Worm (Caenorhabditis elegans) whole organism, L2 larva: Measurements from ENCODE around the gene gst-39.
"Not testable (repeated sequence)": the region's sequence is repeated elsewhere in the genome, so short reads cannot be mapped to it uniquely, and the experiment has no call there.

Experiments used
- C34F6.9 ChIP-seq: fragments of 150-350 bp; optimal IDR thresholded peaks from 2 replicates; lab custom pipeline; 2014; ENCODE audit warnings: missing biosample characterization, missing genetic modification characterization
- Y55F3AM.14 ChIP-seq: fragments of 200-800 bp; sonication (Bioruptor generic); optimal IDR thresholded peaks from 2 replicates; lab custom pipeline; 2018; ENCODE audit warnings: mild to moderate bottlenecking, missing genetic modification characterization, missing compliant biosample characterization
- ZK546.5 ChIP-seq: sonication (generic microtip); optimal IDR thresholded peaks from 2 replicates; lab custom pipeline; 2017; ENCODE audit warnings: missing biosample characterization, missing genetic modification characterization
- alr-1 ChIP-seq: fragments of 150-350 bp; optimal IDR thresholded peaks from 2 replicates; lab custom pipeline; 2014; ENCODE audit warnings: missing biosample characterization, missing genetic modification characterization
- aly-2 ChIP-seq: fragments of 150-350 bp; optimal IDR thresholded peaks from 2 replicates; lab custom pipeline; 2014; ENCODE audit warnings: missing biosample characterization, missing genetic modification characterization
- ama-1 ChIP-seq: fragments of 150-350 bp; optimal IDR thresholded peaks from 2 replicates; lab custom pipeline; 2018; ENCODE audit warnings: inconsistent platforms
- blmp-1 ChIP-seq: sonication (generic microtip); optimal IDR thresholded peaks from 2 replicates; lab custom pipeline; 2017; ENCODE audit warnings: missing genetic modification characterization, mild to moderate bottlenecking, missing compliant biosample characterization, antibody characterized with exemption, moderate library complexity; ENCODE audit not compliant: insufficient read depth
- ceh-16 ChIP-seq: fragments of 150-350 bp; optimal IDR thresholded peaks from 2 replicates; lab custom pipeline; 2014; ENCODE audit warnings: missing biosample characterization, missing genetic modification characterization
- ceh-82 ChIP-seq: fragments of 150-350 bp; optimal IDR thresholded peaks from 2 replicates; lab custom pipeline; 2014; ENCODE audit warnings: missing biosample characterization, missing genetic modification characterization
- crh-2 ChIP-seq: sonication (generic microtip); optimal IDR thresholded peaks from 2 replicates; lab custom pipeline; 2017; ENCODE audit warnings: missing biosample characterization, missing genetic modification characterization
- dmd-4 ChIP-seq: sonication (generic microtip); optimal IDR thresholded peaks from 2 replicates; lab custom pipeline; 2017; ENCODE audit warnings: missing biosample characterization, missing genetic modification characterization
- egl-27 ChIP-seq: sonication (generic microtip); optimal IDR thresholded peaks from 3 replicates; lab custom pipeline; 2017; ENCODE audit warnings: missing biosample characterization, missing genetic modification reagents, missing genetic modification characterization
- elt-1 ChIP-seq: fragments of 150-350 bp; optimal IDR thresholded peaks from 2 replicates; lab custom pipeline; 2014; ENCODE audit warnings: missing biosample characterization, missing genetic modification characterization
- elt-3 ChIP-seq: sonication (generic microtip); optimal IDR thresholded peaks from 2 replicates; lab custom pipeline; 2017; ENCODE audit warnings: missing biosample characterization, missing genetic modification characterization
- fos-1 ChIP-seq: fragments of 150-350 bp; optimal IDR thresholded peaks from 2 replicates; lab custom pipeline; 2014; ENCODE audit warnings: missing biosample characterization, missing genetic modification characterization
- gmeb-1 ChIP-seq: fragments of 150-350 bp; optimal IDR thresholded peaks from 2 replicates; lab custom pipeline; 2014; ENCODE audit warnings: missing biosample characterization, missing genetic modification characterization
- lin-11 ChIP-seq: fragments of 150-350 bp; sonication (generic microtip); optimal IDR thresholded peaks from 2 replicates; lab custom pipeline; 2014; ENCODE audit warnings: missing biosample characterization, missing genetic modification characterization, inconsistent platforms, mixed read lengths
- lin-13 ChIP-seq: fragments of 150-350 bp; optimal IDR thresholded peaks from 2 replicates; lab custom pipeline; 2014; ENCODE audit warnings: missing biosample characterization, missing genetic modification reagents, missing genetic modification characterization
- lin-39 ChIP-seq: fragments of 150-350 bp; optimal IDR thresholded peaks from 2 replicates; lab custom pipeline; 2014; ENCODE audit warnings: missing biosample characterization, missing genetic modification reagents, missing genetic modification characterization
- lsy-2 ChIP-seq, 2 experiments: fragments of 150-350 bp in 1 of 2; sonication (generic microtip) in 1 of 2; optimal IDR thresholded peaks; 2 replicates each; lab custom pipeline; 2014 to 2017; ENCODE audit warnings: missing biosample characterization in 2 of 2, missing genetic modification characterization in 2 of 2
- mab-5 ChIP-seq: fragments of 150-350 bp; optimal IDR thresholded peaks from 2 replicates; lab custom pipeline; 2014; ENCODE audit warnings: missing biosample characterization, missing genetic modification characterization
- mdl-1 ChIP-seq, 2 experiments: fragments of 150-350 bp in 1 of 2; sonication (generic microtip) in 1 of 2; optimal IDR thresholded peaks; 2 replicates each; lab custom pipeline; 2017; ENCODE audit warnings: missing biosample characterization in 2 of 2, missing genetic modification characterization in 2 of 2
- nhr-10 ChIP-seq: sonication (generic microtip); optimal IDR thresholded peaks from 2 replicates; lab custom pipeline; 2017; ENCODE audit warnings: missing biosample characterization, missing genetic modification characterization
- nhr-11 ChIP-seq: fragments of 150-350 bp; optimal IDR thresholded peaks from 2 replicates; lab custom pipeline; 2014; ENCODE audit warnings: missing biosample characterization, missing genetic modification characterization
- nhr-12 ChIP-seq: fragments of 150-350 bp; optimal IDR thresholded peaks from 2 replicates; lab custom pipeline; 2014; ENCODE audit warnings: missing biosample characterization, missing genetic modification characterization
- nhr-129 ChIP-seq: fragments of 150-350 bp; optimal IDR thresholded peaks from 2 replicates; lab custom pipeline; 2014; ENCODE audit warnings: missing biosample characterization, missing genetic modification characterization
- nhr-21 ChIP-seq: fragments of 150-350 bp; optimal IDR thresholded peaks from 2 replicates; lab custom pipeline; 2014; ENCODE audit warnings: missing biosample characterization, missing genetic modification characterization
- nhr-237 ChIP-seq: fragments of 150-350 bp; optimal IDR thresholded peaks from 2 replicates; lab custom pipeline; 2014; ENCODE audit warnings: missing biosample characterization, missing genetic modification characterization
- nhr-25 ChIP-seq: fragments of 150-350 bp; sonication (generic microtip); optimal IDR thresholded peaks from 3 replicates; lab custom pipeline; 2014; ENCODE audit warnings: missing biosample characterization, missing genetic modification characterization
- nhr-77 ChIP-seq: fragments of 150-350 bp; optimal IDR thresholded peaks from 2 replicates; lab custom pipeline; 2014; ENCODE audit warnings: missing biosample characterization, missing genetic modification characterization
- peb-1 ChIP-seq: fragments of 150-350 bp; optimal IDR thresholded peaks from 2 replicates; lab custom pipeline; 2014; ENCODE audit warnings: missing biosample characterization, missing genetic modification characterization
- sem-4 ChIP-seq: fragments of 150-350 bp; optimal IDR thresholded peaks from 2 replicates; lab custom pipeline; 2014; ENCODE audit warnings: missing biosample characterization, missing genetic modification reagents, missing genetic modification characterization
- skn-1 ChIP-seq: sonication (generic microtip); optimal IDR thresholded peaks from 2 replicates; lab custom pipeline; 2017; ENCODE audit warnings: missing biosample characterization, missing genetic modification characterization
- sma-3 ChIP-seq: sonication (generic microtip); optimal IDR thresholded peaks from 2 replicates; lab custom pipeline; 2016; ENCODE audit warnings: missing genetic modification reagents, missing genetic modification characterization, missing compliant biosample characterization
- sma-9 ChIP-seq, 2 experiments: fragments of 150-350 bp in 1 of 2; sonication (generic microtip) in 1 of 2; optimal IDR thresholded peaks; 2 replicates each; lab custom pipeline; 2014 to 2016; ENCODE audit warnings: missing genetic modification characterization in 2 of 2, mild to moderate bottlenecking in 1 of 2, missing biosample characterization in 1 of 2, missing compliant biosample characterization in 1 of 2, missing genetic modification reagents in 1 of 2, moderate library complexity in 1 of 2
- snpc-4 ChIP-seq: fragments of 150-350 bp; optimal IDR thresholded peaks from 2 replicates; lab custom pipeline; 2014; ENCODE audit warnings: missing biosample characterization, missing genetic modification characterization
- unc-39 ChIP-seq: fragments of 150-350 bp; optimal IDR thresholded peaks from 2 replicates; lab custom pipeline; 2014; ENCODE audit warnings: missing biosample characterization, missing genetic modification characterization
- unc-55 ChIP-seq: fragments of 150-350 bp; sonication (generic microtip); optimal IDR thresholded peaks from 3 replicates; lab custom pipeline; 2014; ENCODE audit warnings: missing biosample characterization, missing genetic modification reagents, missing genetic modification characterization
- unc-62 ChIP-seq: fragments of 150-350 bp; optimal IDR thresholded peaks from 2 replicates; lab custom pipeline; 2014; ENCODE audit warnings: missing biosample characterization, missing genetic modification reagents, missing genetic modification characterization
- zag-1 ChIP-seq: fragments of 150-350 bp; optimal IDR thresholded peaks from 2 replicates; lab custom pipeline; 2014; ENCODE audit warnings: missing biosample characterization, missing genetic modification characterization
- ztf-1 ChIP-seq: fragments of 200-800 bp; sonication (Bioruptor generic); conservative IDR thresholded peaks from 2 replicates; pipeline ENCODE4 v1.3.6; 2022; ENCODE audit warnings: missing genetic modification characterization, missing compliant biosample characterization
- ztf-11 ChIP-seq: sonication (generic microtip); optimal IDR thresholded peaks from 2 replicates; lab custom pipeline; 2017; ENCODE audit warnings: missing biosample characterization, missing genetic modification characterization

The gst-39 gene

ce11 chrII:15171816-15172215 lies at the start of gene gst-39:
Gene gst-39, minus strand, starts transcription at chrII:15171916.
- not testable (repeated sequence) for TF ChIP-seq skn-1 (tag; lab: Kevin White, UChicago); zag-1 (tag; lab: Kevin White, UChicago); ztf-1 (GFP tag; lab: Robert Waterston, UW)

ce11 chrII:15220116-15220515 lies 48.4 kb upstream of the gst-39 start:
- TF ChIP-seq alr-1 (tag; lab: Kevin White, UChicago) (no peak), C34F6.9 (tag; lab: Kevin White, UChicago) (no peak), lin-13 (no peak), ztf-11 (tag; lab: Kevin White, UChicago) (no peak), elt-1 (tag; lab: Kevin White, UChicago) (no peak)

ce11 chrII:15219033-15219432 lies 47.3 kb upstream of the gst-39 start:
- no peak for TF ChIP-seq mdl-1 (tag; optimal IDR thresholded peaks at IDR 0.05; lab: Kevin White, UChicago)

- TF ChIP-seq sma-9 (GFP tag; optimal IDR thresholded peaks at IDR 0.05; lab: Kevin White, UChicago) (no peak), sma-9 (tag; optimal IDR thresholded peaks at IDR 0.05; lab: Kevin White, UChicago) (no peak), ceh-16 (tag; lab: Kevin White, UChicago) (no peak), lsy-2 (tag; optimal IDR thresholded peaks at IDR 0.05; lab: Kevin White, UChicago) (no peak)
Observed at ce11 chrII:15218609-15219008, 46.9 kb upstream of the gst-39 start.

ce11 chrII:15217949-15218348 lies 46.2 kb upstream of the gst-39 start:
- no peak for TF ChIP-seq crh-2
- peak; percentile 11 for TF ChIP-seq blmp-1 (tag; lab: Kevin White, UChicago)

- TF ChIP-seq unc-55 (GFP tag; lab: Kevin White, UChicago), result no peak
- no peak for TF ChIP-seq snpc-4
- no peak for TF ChIP-seq nhr-12 (tag; lab: Kevin White, UChicago)
- no peak for TF ChIP-seq sma-3 (GFP tag; lab: Kevin White, UChicago)
- TF ChIP-seq alr-1 (tag; lab: Kevin White, UChicago), result no peak
- TF ChIP-seq nhr-25 (tag; lab: Kevin White, UChicago), result peak; percentile 37
- TF ChIP-seq nhr-237 (tag; lab: Kevin White, UChicago), result no peak
- TF ChIP-seq lin-11 (tag; lab: Kevin White, UChicago), result no peak
- peak; percentile 16 for TF ChIP-seq blmp-1 (tag; lab: Kevin White, UChicago)
- no peak for TF ChIP-seq nhr-77 (tag; lab: Kevin White, UChicago)
- TF ChIP-seq mab-5 (tag; lab: Kevin White, UChicago), result no peak
- TF ChIP-seq lsy-2 (tag; optimal IDR thresholded peaks at IDR 0.05; lab: Kevin White, UChicago), result no peak
- no peak for TF ChIP-seq dmd-4 (tag; lab: Kevin White, UChicago)
- no peak for TF ChIP-seq aly-2 (tag; lab: Kevin White, UChicago)
- no peak for TF ChIP-seq gmeb-1
- TF ChIP-seq nhr-11 (tag; lab: Kevin White, UChicago), result no peak
- no peak for TF ChIP-seq nhr-21 (tag; lab: Kevin White, UChicago)
- TF ChIP-seq elt-3 (tag; lab: Kevin White, UChicago), result no peak
- no peak for TF ChIP-seq lin-39
- no peak for TF ChIP-seq nhr-129 (tag; lab: Kevin White, UChicago)
- TF ChIP-seq zag-1 (tag; lab: Kevin White, UChicago), result no peak
- no peak for TF ChIP-seq crh-2
- no peak for TF ChIP-seq mdl-1 (tag; optimal IDR thresholded peaks at IDR 0.05; lab: Kevin White, UChicago)
- TF ChIP-seq Y55F3AM.14 (GFP tag; lab: Kevin White, UChicago), result no peak
- no peak for TF ChIP-seq ceh-82 (tag; lab: Kevin White, UChicago)
- no peak for TF ChIP-seq unc-39 (tag; lab: Kevin White, UChicago)
- no peak for TF ChIP-seq ZK546.5 (tag; lab: Kevin White, UChicago)
- peak; percentile 18 for TF ChIP-seq egl-27 (tag; lab: Kevin White, UChicago)
- TF ChIP-seq lin-13, result no peak
- no peak for TF ChIP-seq fos-1 (tag; lab: Kevin White, UChicago)
- no peak for TF ChIP-seq peb-1 (tag; lab: Kevin White, UChicago)
- TF ChIP-seq sma-9 (GFP tag; optimal IDR thresholded peaks at IDR 0.05; lab: Kevin White, UChicago), result peak; percentile 86
- TF ChIP-seq sma-9 (tag; optimal IDR thresholded peaks at IDR 0.05; lab: Kevin White, UChicago), result no peak
- no peak for TF ChIP-seq unc-62 (GFP tag; lab: Kevin White, UChicago)
- peak; percentile 61 for TF ChIP-seq ceh-16 (tag; lab: Kevin White, UChicago)
- no peak for TF ChIP-seq sem-4
- TF ChIP-seq ama-1, result no peak
- peak; percentile 99 for TF ChIP-seq elt-1 (tag; lab: Kevin White, UChicago)
- TF ChIP-seq nhr-10 (tag; lab: Kevin White, UChicago), result no peak
- no peak for TF ChIP-seq skn-1 (tag; lab: Kevin White, UChicago)
- no peak for TF ChIP-seq C34F6.9 (tag; lab: Kevin White, UChicago)
Observed at ce11 chrII:15213732-15214131, 42.0 kb upstream of the gst-39 start.
